Fruit fly (Drosophila melanogaster) whole organism, embryonic: ENCODE results near the gene CG31637.

Experiments used
- BEAF-32 ChIP-seq: fragments of 200-800 bp; sonication (Bioruptor generic); optimal IDR thresholded peaks from 3 replicates; lab custom pipeline; 2017; ENCODE audit warnings: missing biosample characterization, missing genetic modification characterization, mild to moderate bottlenecking, moderate library complexity, missing genetic modification reagents
- Bgb ChIP-seq: fragments of 200-800 bp; sonication (Bioruptor generic); IDR thresholded peaks from 2 replicates; pipeline ENCODE4 v1.3.6; 2022; ENCODE audit warnings: missing biosample characterization, missing genetic modification characterization; ENCODE audit not compliant: partially characterized antibody
- CG10267 ChIP-seq: fragments of 200-800 bp; sonication (Bioruptor generic); optimal IDR thresholded peaks from 2 replicates; lab custom pipeline; 2018; ENCODE audit warnings: missing biosample characterization, mild to moderate bottlenecking, missing genetic modification characterization, moderate library complexity
- CG11085 ChIP-seq: fragments of 200-800 bp; sonication (Bioruptor generic); IDR thresholded peaks from 2 replicates; pipeline ENCODE4 v1.3.6; 2022; ENCODE audit warnings: missing biosample characterization, missing genetic modification characterization
- CG12299 ChIP-seq: fragments of 200-800 bp; sonication (Bioruptor generic); optimal IDR thresholded peaks from 2 replicates; lab custom pipeline; 2018; ENCODE audit warnings: missing biosample characterization, mild to moderate bottlenecking, missing genetic modification characterization
- CG12659 ChIP-seq: fragments of 200-800 bp; sonication (Bioruptor generic); optimal IDR thresholded peaks from 3 replicates; lab custom pipeline; 2017; ENCODE audit warnings: mild to moderate bottlenecking, missing biosample characterization, missing genetic modification reagents, missing genetic modification characterization
- CG13287 ChIP-seq: fragments of 200-800 bp; sonication (Bioruptor generic); IDR thresholded peaks from 2 replicates; pipeline ENCODE4 v1.3.6; 2022; ENCODE audit warnings: missing biosample characterization, missing genetic modification characterization; ENCODE audit not compliant: partially characterized antibody
- CG15514 ChIP-seq: fragments of 200-800 bp; sonication (Bioruptor generic); optimal IDR thresholded peaks from 3 replicates; lab custom pipeline; 2017; ENCODE audit warnings: missing biosample characterization, missing genetic modification characterization, mild to moderate bottlenecking, moderate library complexity, missing genetic modification reagents
- CG15601 ChIP-seq: fragments of 200-800 bp; sonication (Bioruptor generic); optimal IDR thresholded peaks from 3 replicates; lab custom pipeline; 2019; ENCODE audit warnings: missing biosample characterization, mild to moderate bottlenecking, missing genetic modification characterization, moderate library complexity
- CG16813 ChIP-seq: fragments of 200-800 bp; sonication (Bioruptor generic); IDR thresholded peaks from 3 replicates; pipeline ENCODE4 v1.3.6; 2022; ENCODE audit warnings: missing biosample characterization, missing genetic modification characterization; ENCODE audit not compliant: partially characterized antibody
- CG16815 ChIP-seq: fragments of 200-800 bp; sonication (Bioruptor generic); optimal IDR thresholded peaks from 3 replicates; lab custom pipeline; 2017; ENCODE audit warnings: missing biosample characterization, mild to moderate bottlenecking, missing genetic modification characterization
- CG17359 ChIP-seq: fragments of 200-800 bp; sonication (Bioruptor generic); optimal IDR thresholded peaks from 3 replicates; lab custom pipeline; 2018; ENCODE audit warnings: missing biosample characterization, mild to moderate bottlenecking, missing genetic modification characterization, moderate library complexity
- CG17829 ChIP-seq: fragments of 200-800 bp; optimal IDR thresholded peaks from 2 replicates; lab custom pipeline; 2019; ENCODE audit warnings: missing biosample characterization, mild to moderate bottlenecking, missing genetic modification characterization, moderate library complexity
- CG2116 ChIP-seq: fragments of 200-800 bp; sonication (Bioruptor generic); optimal IDR thresholded peaks from 3 replicates; lab custom pipeline; 2018; ENCODE audit warnings: missing biosample characterization, mild to moderate bottlenecking, missing genetic modification characterization
- CG33557 ChIP-seq: fragments of 200-800 bp; sonication (Bioruptor generic); optimal IDR thresholded peaks from 2 replicates; lab custom pipeline; 2019; ENCODE audit warnings: missing biosample characterization, mild to moderate bottlenecking, missing genetic modification characterization, moderate library complexity
- CG34376 ChIP-seq: fragments of 200-800 bp; sonication (Bioruptor generic); optimal IDR thresholded peaks from 2 replicates; lab custom pipeline; 2018; ENCODE audit warnings: missing biosample characterization, mild to moderate bottlenecking, missing genetic modification characterization
- CG3847 ChIP-seq: fragments of 200-800 bp; sonication (Bioruptor generic); IDR thresholded peaks from 2 replicates; pipeline ENCODE4 v1.3.6; 2022; ENCODE audit warnings: missing biosample characterization, missing genetic modification characterization
- CG4360 ChIP-seq: fragments of 200-800 bp; sonication (Bioruptor generic); IDR thresholded peaks from 2 replicates; pipeline ENCODE4 v1.3.6; 2022; ENCODE audit warnings: missing biosample characterization, missing genetic modification characterization
- CG4617 ChIP-seq: fragments of 200-800 bp; sonication (Bioruptor generic); optimal IDR thresholded peaks from 3 replicates; lab custom pipeline; 2016; ENCODE audit warnings: missing biosample characterization, missing genetic modification characterization, borderline replicate concordance
- CG6791 ChIP-seq: fragments of 200-800 bp; sonication (Bioruptor generic); IDR thresholded peaks from 3 replicates; pipeline ENCODE4 v1.3.6; 2022; ENCODE audit warnings: missing biosample characterization, missing genetic modification characterization; ENCODE audit not compliant: partially characterized antibody
- CG7963 ChIP-seq: fragments of 200-800 bp; sonication (Bioruptor generic); IDR thresholded peaks from 3 replicates; pipeline ENCODE4 v1.3.6; 2022; ENCODE audit warnings: missing biosample characterization, missing genetic modification characterization; ENCODE audit not compliant: partially characterized antibody
- CG9797 ChIP-seq: fragments of 200-800 bp; sonication (Bioruptor generic); optimal IDR thresholded peaks from 3 replicates; lab custom pipeline; 2018; ENCODE audit warnings: missing biosample characterization, mild to moderate bottlenecking, missing genetic modification characterization
- Deaf1 ChIP-seq: fragments of 200-800 bp; optimal IDR thresholded peaks from 3 replicates; lab custom pipeline; 2019; ENCODE audit warnings: missing biosample characterization, mild to moderate bottlenecking, missing genetic modification characterization, moderate library complexity
- Dref ChIP-seq: fragments of 200-800 bp; sonication (Bioruptor generic); IDR thresholded peaks from 2 replicates; pipeline ENCODE4 v1.3.6; 2022; ENCODE audit warnings: missing biosample characterization, missing genetic modification characterization
- Elba2 ChIP-seq: fragments of 200-800 bp; sonication (Bioruptor generic); optimal IDR thresholded peaks from 3 replicates; lab custom pipeline; 2016; ENCODE audit warnings: missing biosample characterization, missing genetic modification characterization
- Ets97D ChIP-seq: fragments of 200-800 bp; sonication (Bioruptor generic); optimal IDR thresholded peaks from 3 replicates; lab custom pipeline; 2016; ENCODE audit warnings: missing biosample characterization, missing genetic modification characterization
- Fer1 ChIP-seq: fragments of 200-800 bp; sonication (Bioruptor generic); optimal IDR thresholded peaks from 2 replicates; lab custom pipeline; 2017; ENCODE audit warnings: missing biosample characterization, mild to moderate bottlenecking, missing genetic modification characterization
- HLH4C ChIP-seq: fragments of 200-800 bp; sonication (Bioruptor generic); IDR thresholded peaks from 3 replicates; pipeline ENCODE4 v1.3.6; 2022; ENCODE audit warnings: missing biosample characterization, missing genetic modification characterization; ENCODE audit not compliant: partially characterized antibody
- HLH54F ChIP-seq: fragments of 200-800 bp; sonication (Bioruptor generic); optimal IDR thresholded peaks from 3 replicates; lab custom pipeline; 2016; ENCODE audit warnings: missing biosample characterization, missing genetic modification characterization
- MBD-R2 ChIP-seq: fragments of 200-800 bp; sonication (Bioruptor generic); IDR thresholded peaks from 2 replicates; pipeline ENCODE4 v1.3.6; 2022; ENCODE audit warnings: missing biosample characterization, missing genetic modification characterization
- Med ChIP-seq: fragments of 200-800 bp; sonication (Bioruptor generic); peaks from one replicate; lab custom pipeline; 2016; ENCODE audit warnings: missing biosample characterization, missing genetic modification characterization, mild to moderate bottlenecking, inconsistent platforms, moderate library complexity
- Nf-YB ChIP-seq: fragments of 200-800 bp; sonication (Bioruptor generic); optimal IDR thresholded peaks from 3 replicates; lab custom pipeline; 2019; ENCODE audit warnings: missing biosample characterization, mild to moderate bottlenecking, missing genetic modification characterization, moderate library complexity
- Sin3A ChIP-seq: fragments of >200 bp; optimal IDR thresholded peaks from 2 replicates; lab custom pipeline; 2018
- Xrp1 ChIP-seq: fragments of 200-800 bp; sonication (Bioruptor generic); IDR thresholded peaks from 2 replicates; pipeline ENCODE4 v1.3.6; 2022; ENCODE audit warnings: missing biosample characterization, missing genetic modification characterization
- YL-1 ChIP-seq: fragments of 200-800 bp; sonication (Bioruptor generic); optimal IDR thresholded peaks from 3 replicates; lab custom pipeline; 2017; ENCODE audit warnings: missing biosample characterization, mild to moderate bottlenecking, missing genetic modification characterization
- amos ChIP-seq: fragments of 200-800 bp; sonication (Bioruptor generic); IDR thresholded peaks from 2 replicates; pipeline ENCODE4 v1.3.6; 2022; ENCODE audit warnings: missing biosample characterization, missing genetic modification characterization; ENCODE audit not compliant: partially characterized antibody
- ato ChIP-seq: fragments of 200-800 bp; sonication (Bioruptor generic); IDR thresholded peaks from 2 replicates; pipeline ENCODE4 v1.3.6; 2022; ENCODE audit warnings: missing biosample characterization, missing genetic modification characterization; ENCODE audit not compliant: partially characterized antibody
- az2 ChIP-seq: fragments of 200-800 bp; sonication (Bioruptor generic); optimal IDR thresholded peaks from 3 replicates; lab custom pipeline; 2016; ENCODE audit warnings: missing biosample characterization, missing genetic modification characterization
- bbx ChIP-seq: fragments of 200-800 bp; sonication (Bioruptor generic); IDR thresholded peaks from 2 replicates; pipeline ENCODE4 v1.3.6; 2022; ENCODE audit warnings: missing biosample characterization, missing genetic modification characterization; ENCODE audit not compliant: partially characterized antibody
- chinmo ChIP-seq: fragments of 200-800 bp; sonication (Bioruptor generic); IDR thresholded peaks from 4 replicates; pipeline ENCODE4 v1.3.6; 2022; ENCODE audit warnings: missing biosample characterization, missing genetic modification characterization; ENCODE audit not compliant: partially characterized antibody
- dm ChIP-seq: fragments of 200-800 bp; sonication (Bioruptor generic); optimal IDR thresholded peaks from 3 replicates; lab custom pipeline; 2016; ENCODE audit warnings: missing biosample characterization, missing genetic modification characterization
- hb ChIP-seq: fragments of 200-800 bp; sonication (Bioruptor generic); IDR thresholded peaks from 3 replicates; pipeline ENCODE4 v1.3.6; 2022; ENCODE audit warnings: missing biosample characterization, missing genetic modification characterization; ENCODE audit not compliant: partially characterized antibody
- nerfin-2 ChIP-seq: fragments of 200-800 bp; sonication (Bioruptor generic); IDR thresholded peaks from 2 replicates; pipeline ENCODE4 v1.3.6; 2022; ENCODE audit warnings: missing biosample characterization, missing genetic modification characterization; ENCODE audit not compliant: partially characterized antibody
- phol ChIP-seq: fragments of 200-800 bp; sonication (Bioruptor generic); optimal IDR thresholded peaks from 3 replicates; lab custom pipeline; 2018; ENCODE audit warnings: missing biosample characterization, mild to moderate bottlenecking, missing genetic modification characterization, moderate library complexity
- pzg ChIP-seq: fragments of 200-800 bp; sonication (Bioruptor generic); optimal IDR thresholded peaks from 3 replicates; lab custom pipeline; 2018; ENCODE audit warnings: missing biosample characterization, mild to moderate bottlenecking, missing genetic modification characterization, moderate library complexity
- trem ChIP-seq: fragments of 200-800 bp; optimal IDR thresholded peaks from 3 replicates; lab custom pipeline; 2019; ENCODE audit warnings: missing biosample characterization, mild to moderate bottlenecking, missing genetic modification characterization, moderate library complexity
- vvl ChIP-seq: fragments of 200-800 bp; sonication (Bioruptor generic); IDR thresholded peaks from 2 replicates; pipeline ENCODE4 v1.3.6; 2022; ENCODE audit warnings: missing biosample characterization, missing genetic modification characterization

The CG31637 gene

DNA sequence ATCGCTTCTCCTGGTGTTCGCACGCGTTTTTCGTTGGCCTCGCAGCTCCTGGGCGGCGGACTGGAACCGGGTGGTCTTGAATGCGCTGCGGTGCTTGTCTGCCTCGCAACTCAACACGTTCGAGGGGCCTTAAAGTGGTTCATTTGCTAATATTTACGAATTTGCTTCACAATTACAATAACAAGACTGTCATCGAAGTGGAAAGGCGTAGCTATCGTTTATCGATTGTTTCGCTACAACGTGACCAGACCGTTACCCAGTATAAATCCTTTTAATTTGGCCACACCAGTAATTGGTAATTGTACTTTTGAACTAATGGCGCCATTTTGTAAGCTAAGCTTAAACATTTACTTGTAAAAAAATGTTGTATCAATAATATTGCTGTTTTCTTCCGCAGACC, 21.7 kb upstream of the CG31637 start, which contains the start of gene CG9536 (continued):
- TF ChIP-seq vvl (GFP tag; lab: Robert Waterston, UW) (0 out of 2 replicates have a peak, but pooled peaks have one; percentile 25), Dref (GFP tag; lab: Robert Waterston, UW) (peak; percentile 87), CG4360 (peak; percentile 82), Med (GFP tag; lab: Kevin White, UChicago) (peak; percentile 59), hb (peak; percentile 58; the same call in 1 of the 3 replicates), CG12299 (no peak), Xrp1 (GFP tag; lab: Robert Waterston, UW) (0 out of 2 replicates have a peak, but pooled peaks have one; percentile 14), CG11085 (GFP tag; lab: Robert Waterston, UW) (no peak), CG2116 (GFP tag; lab: Kevin White, UChicago) (peak; percentile 39), phol (peak; percentile 82), CG16813 (GFP tag; lab: Robert Waterston, UW) (peak; percentile 27; the same call in 1 of the 3 replicates), HLH54F (no peak), CG17829 (tag; lab: Kevin White, UChicago) (peak; percentile 14), CG16815 (GFP tag; lab: Kevin White, UChicago) (no peak), bbx (GFP tag; lab: Robert Waterston, UW) (peak; percentile 57; the same call in 1 of the 2 replicates), Elba2 (peak; percentile 11), Nf-YB (no peak), BEAF-32 (peak; percentile 48), CG9797 (peak; percentile 81), Ets97D (peak; percentile 39), Fer1 (GFP tag; lab: Kevin White, UChicago) (peak; percentile 8), CG15514 (GFP tag; lab: Kevin White, UChicago) (peak; percentile 28), CG13287 (GFP tag; lab: Robert Waterston, UW) (peak; percentile 66), HLH4C (peak; percentile 66; the same call in 2 of the 3 replicates), amos (GFP tag; lab: Robert Waterston, UW) (peak; percentile 53; the same call in 1 of the 2 replicates), CG34376 (GFP tag; lab: Kevin White, UChicago) (peak; percentile 1), CG7963 (GFP tag; lab: Robert Waterston, UW) (0 out of 3 replicates have a peak, but pooled peaks have one; percentile 20), Deaf1 (tag; lab: Kevin White, UChicago) (peak; percentile 50), chinmo (GFP tag; lab: Robert Waterston, UW) (0 out of 4 replicates have a peak, but pooled peaks have one; percentile 5), dm (GFP tag; lab: Kevin White, UChicago) (no peak), pzg (peak; percentile 77), CG4617 (peak; percentile 40), CG10267 (tag; lab: Kevin White, UChicago) (peak; percentile 38), CG33557 (GFP tag; lab: Kevin White, UChicago) (no peak), CG12659 (GFP tag; lab: Kevin White, UChicago) (peak; percentile 14), trem (tag; lab: Kevin White, UChicago) (peak; percentile 47), Bgb (GFP tag; lab: Robert Waterston, UW) (peak; percentile 62), CG3847 (GFP tag; lab: Robert Waterston, UW) (peak; percentile 30; the same call in 1 of the 2 replicates), CG6791 (GFP tag; lab: Robert Waterston, UW) (peak; percentile 24; the same call in 1 of the 3 replicates), YL-1 (GFP tag; lab: Kevin White, UChicago) (peak; percentile 82), CG17359 (tag; lab: Kevin White, UChicago) (no peak), MBD-R2 (GFP tag; lab: Robert Waterston, UW) (peak; percentile 69), az2 (GFP tag; lab: Kevin White, UChicago) (no peak), ato (peak; percentile 69; the same call in 1 of the 2 replicates), Sin3A (peak; percentile 4), CG15601 (tag; lab: Kevin White, UChicago) (no peak), nerfin-2 (GFP tag; lab: Robert Waterston, UW) (peak; percentile 58)
